Fruit fly (Drosophila melanogaster): Measurements from ENCODE around the gene gny.

Gene gny

dm6 chr2L:10408122-10408576 is 28.2 kb downstream of the gny start, which contains the start of the genes Ip259 and RpS27A (continued):
- TF ChIP-seq Doc3 (GFP tag; IDR thresholded peaks at IDR 0.05; ENCODE audit: partially characterized antibody) (no peak), Gug (GFP tag; IDR thresholded peaks at IDR 0.05) (no peak; the same call in 3 of the 4 replicates), CG10959 (GFP tag; IDR thresholded peaks at IDR 0.05) (peak; percentile 41; the same call in 1 of the 2 replicates), lbe (GFP tag; optimal IDR thresholded peaks at IDR 0.05) (peak; percentile 61), inv (GFP tag; IDR thresholded peaks at IDR 0.05; ENCODE audit: partially characterized antibody) (no peak), hb (GFP tag; IDR thresholded peaks at IDR 0.05; ENCODE audit: partially characterized antibody) (no peak), CG32772 (GFP tag; IDR thresholded peaks at IDR 0.05) (no peak; the same call in 1 of the 2 replicates), emc (GFP tag; optimal IDR thresholded peaks at IDR 0.05) (peak; percentile 74), Atf-2 (GFP tag; optimal IDR thresholded peaks at IDR 0.05) (peak; percentile 47), eyg (GFP tag; optimal IDR thresholded peaks at IDR 0.05) (peak; percentile 41), insv (GFP tag; optimal IDR thresholded peaks at IDR 0.05) (peak in 1 of 2 experiments; percentile 62), pan (optimal IDR thresholded peaks at IDR 0.05) (no peak), pan (GFP tag; optimal IDR thresholded peaks at IDR 0.05 in 1 of 2, IDR thresholded peaks at IDR 0.05 in 1 of 2) (peak in 1 of 2 experiments; percentile 77), CG42726 (GFP tag; IDR thresholded peaks at IDR 0.05; ENCODE audit: partially characterized antibody) (peak; percentile 30; the same call in 1 of the 2 replicates), vfl (GFP tag; optimal IDR thresholded peaks at IDR 0.05) (peak; percentile 34), bab2 (GFP tag; optimal IDR thresholded peaks at IDR 0.05) (peak; percentile 1), vnd (GFP tag; IDR thresholded peaks at IDR 0.05; ENCODE audit: partially characterized antibody) (no peak), Bteb2 (GFP tag; optimal IDR thresholded peaks at IDR 0.05) (peak; percentile 55), danr (GFP tag; IDR thresholded peaks at IDR 0.05) (peak; percentile 40; the same call in 1 of the 2 replicates), Oli (tag; optimal IDR thresholded peaks at IDR 0.05) (no peak), Side (GFP tag; optimal IDR thresholded peaks at IDR 0.05) (peak; percentile 75), fru (optimal IDR thresholded peaks at IDR 0.05) (no peak), amos (GFP tag; IDR thresholded peaks at IDR 0.05; ENCODE audit: partially characterized antibody) (peak; percentile 38; the same call in 1 of the 2 replicates), exex (tag; optimal IDR thresholded peaks at IDR 0.05) (no peak), Gsc (GFP tag; IDR thresholded peaks at IDR 0.05) (no peak), vvl (GFP tag; IDR thresholded peaks at IDR 0.05) (peak; percentile 87), prd (optimal IDR thresholded peaks at IDR 0.05) (no peak), prd (GFP tag; IDR thresholded peaks at IDR 0.05) (peak; percentile 62; the same call in 2 of the 3 replicates), NC2β (GFP tag; optimal IDR thresholded peaks at IDR 0.05) (peak; percentile 96), CG16813 (GFP tag; IDR thresholded peaks at IDR 0.05; ENCODE audit: partially characterized antibody) (no peak), z (GFP tag; IDR thresholded peaks at IDR 0.05) (no peak), CG12769 (tag; optimal IDR thresholded peaks at IDR 0.05) (no peak), CG2875 (GFP tag; optimal IDR thresholded peaks at IDR 0.05) (peak; percentile 56), Sox100B (GFP tag; optimal IDR thresholded peaks at IDR 0.05) (peak; percentile 66), jing (GFP tag; optimal IDR thresholded peaks at IDR 0.05) (no peak), Opbp (GFP tag; IDR thresholded peaks at IDR 0.05; ENCODE audit: partially characterized antibody) (no peak; the same call in 2 of the 3 replicates), eve (GFP tag; optimal IDR thresholded peaks at IDR 0.05) (peak in 1 of 2 experiments; percentile 77), br (optimal IDR thresholded peaks at IDR 0.05) (no peak), Bdp1 (GFP tag; optimal IDR thresholded peaks at IDR 0.05) (no peak), H2.0 (GFP tag; IDR thresholded peaks at IDR 0.05) (peak; percentile 71), CG2712 (tag; optimal IDR thresholded peaks at IDR 0.05) (peak; percentile 79), CG1603 (tag; optimal IDR thresholded peaks at IDR 0.05) (peak; percentile 100), toy (GFP tag; IDR thresholded peaks at IDR 0.05) (no peak), Ada2b (GFP tag; IDR thresholded peaks at IDR 0.05) (no peak; the same call in 1 of the 2 replicates), CG34224 (GFP tag; IDR thresholded peaks at IDR 0.05; ENCODE audit: partially characterized antibody) (no peak; the same call in 2 of the 3 replicates), Hey (tag; optimal IDR thresholded peaks at IDR 0.05) (no peak), gt (GFP tag; IDR thresholded peaks at IDR 0.05) (no peak), NfI (GFP tag; optimal IDR thresholded peaks at IDR 0.05) (peak; percentile 93), Antp (GFP tag; optimal IDR thresholded peaks at IDR 0.05) (peak; percentile 61), CG7271 (tag; optimal IDR thresholded peaks at IDR 0.05) (peak; percentile 82), oc (tag; optimal IDR thresholded peaks at IDR 0.05) (no peak)
